Fruit fly (Drosophila melanogaster) whole organism, embryonic: ENCODE results near the gene CG34310.
A peak's percentile ranks its signal among the peaks of the same experiment; 100 is the strongest.

Experiments used
- Adf1 ChIP-seq: fragments of 200-800 bp; sonication (Bioruptor generic); IDR thresholded peaks from 2 replicates; pipeline ENCODE4 v1.3.6; 2022; ENCODE audit warnings: missing biosample characterization, missing genetic modification characterization
- B-H2 ChIP-seq: fragments of 200-800 bp; sonication (Bioruptor generic); optimal IDR thresholded peaks from 2 replicates; lab custom pipeline; 2018; ENCODE audit warnings: missing biosample characterization, mild to moderate bottlenecking, missing genetic modification characterization
- BEAF-32 ChIP-seq: fragments of 200-800 bp; sonication (Bioruptor generic); optimal IDR thresholded peaks from 3 replicates; lab custom pipeline; 2017; ENCODE audit warnings: missing biosample characterization, missing genetic modification characterization, mild to moderate bottlenecking, moderate library complexity, missing genetic modification reagents
- CG10462 ChIP-seq: fragments of 200-800 bp; sonication (Bioruptor generic); optimal IDR thresholded peaks from 2 replicates; lab custom pipeline; 2016; ENCODE audit warnings: missing biosample characterization, missing genetic modification characterization
- CG17829 ChIP-seq: fragments of 200-800 bp; optimal IDR thresholded peaks from 2 replicates; lab custom pipeline; 2019; ENCODE audit warnings: missing biosample characterization, mild to moderate bottlenecking, missing genetic modification characterization, moderate library complexity
- CG18764 ChIP-seq: fragments of 200-800 bp; sonication (Bioruptor generic); optimal IDR thresholded peaks from 3 replicates; lab custom pipeline; 2016; ENCODE audit warnings: missing biosample characterization, missing genetic modification characterization
- CG2199 ChIP-seq: fragments of 200-800 bp; sonication (Bioruptor generic); IDR thresholded peaks from 3 replicates; pipeline ENCODE4 v1.3.6; 2022; ENCODE audit warnings: missing biosample characterization, missing genetic modification characterization
- CG3407 ChIP-seq: fragments of 200-800 bp; sonication (Bioruptor generic); optimal IDR thresholded peaks from 2 replicates; lab custom pipeline; 2018; ENCODE audit warnings: missing biosample characterization, mild to moderate bottlenecking, missing genetic modification characterization
- CG34224 ChIP-seq: fragments of 200-800 bp; sonication (Bioruptor generic); IDR thresholded peaks from 3 replicates; pipeline ENCODE4 v1.3.6; 2022; ENCODE audit warnings: missing biosample characterization, missing genetic modification characterization; ENCODE audit not compliant: partially characterized antibody
- CG4328 ChIP-seq: fragments of 200-800 bp; sonication (Bioruptor generic); optimal IDR thresholded peaks from 3 replicates; lab custom pipeline; 2017; ENCODE audit warnings: missing biosample characterization, missing genetic modification reagents, missing genetic modification characterization
- CG4360 ChIP-seq: fragments of 200-800 bp; sonication (Bioruptor generic); IDR thresholded peaks from 2 replicates; pipeline ENCODE4 v1.3.6; 2022; ENCODE audit warnings: missing biosample characterization, missing genetic modification characterization
- CG4424 ChIP-seq: fragments of 200-800 bp; sonication (Bioruptor generic); optimal IDR thresholded peaks from 3 replicates; lab custom pipeline; 2016; ENCODE audit warnings: missing biosample characterization, missing genetic modification characterization
- CG4617 ChIP-seq: fragments of 200-800 bp; sonication (Bioruptor generic); optimal IDR thresholded peaks from 3 replicates; lab custom pipeline; 2016; ENCODE audit warnings: missing biosample characterization, missing genetic modification characterization, borderline replicate concordance
- CG5180 ChIP-seq: fragments of 200-800 bp; sonication (Bioruptor generic); optimal IDR thresholded peaks from 3 replicates; lab custom pipeline; 2017; ENCODE audit warnings: missing biosample characterization, missing genetic modification characterization, mild to moderate bottlenecking, moderate library complexity, missing genetic modification reagents
- CG6813 ChIP-seq: fragments of 200-800 bp; sonication (Bioruptor generic); optimal IDR thresholded peaks from 2 replicates; lab custom pipeline; 2017; ENCODE audit warnings: missing biosample characterization, missing genetic modification characterization, mild to moderate bottlenecking, moderate library complexity, missing genetic modification reagents
- CG7745 ChIP-seq: fragments of 200-800 bp; sonication (Bioruptor generic); optimal IDR thresholded peaks from 2 replicates; lab custom pipeline; 2018; ENCODE audit warnings: missing biosample characterization, mild to moderate bottlenecking, missing genetic modification characterization, moderate library complexity
- CG7839 ChIP-seq: fragments of 200-800 bp; sonication (Bioruptor generic); optimal IDR thresholded peaks from 3 replicates; lab custom pipeline; 2018; ENCODE audit warnings: missing biosample characterization, mild to moderate bottlenecking, missing genetic modification characterization, moderate library complexity
- CG8478 ChIP-seq: fragments of >200 bp; optimal IDR thresholded peaks from 2 replicates; lab custom pipeline; 2018
- CG9215 ChIP-seq: fragments of 200-800 bp; sonication (Bioruptor generic); IDR thresholded peaks from 2 replicates; pipeline ENCODE4 v1.3.6; 2022; ENCODE audit warnings: missing biosample characterization, missing genetic modification characterization
- CG9437 ChIP-seq: fragments of 200-800 bp; sonication (Bioruptor generic); optimal IDR thresholded peaks from 2 replicates; lab custom pipeline; 2018; ENCODE audit warnings: missing biosample characterization, mild to moderate bottlenecking, missing genetic modification characterization
- CG9817 ChIP-seq: fragments of 200-800 bp; sonication (Bioruptor generic); optimal IDR thresholded peaks from 2 replicates; lab custom pipeline; 2018; ENCODE audit warnings: missing biosample characterization, mild to moderate bottlenecking, missing genetic modification characterization, moderate library complexity
- CG9876 ChIP-seq: fragments of 200-800 bp; sonication (Bioruptor generic); optimal IDR thresholded peaks from 2 replicates; lab custom pipeline; 2016; ENCODE audit warnings: missing biosample characterization, missing genetic modification characterization
- D ChIP-seq, 2 experiments: fragments of 200-800 bp in 1 of 2; fragments of >200 bp in 1 of 2; sonication (Bioruptor generic) in 1 of 2; optimal IDR thresholded peaks; 2 replicates in 1 of 2; 3 replicates in 1 of 2; lab custom pipeline; 2017; ENCODE audit warnings: mild to moderate bottlenecking in 1 of 2, missing biosample characterization in 1 of 2, missing genetic modification characterization in 1 of 2, missing genetic modification reagents in 1 of 2
- Deaf1 ChIP-seq: fragments of 200-800 bp; optimal IDR thresholded peaks from 3 replicates; lab custom pipeline; 2019; ENCODE audit warnings: missing biosample characterization, mild to moderate bottlenecking, missing genetic modification characterization, moderate library complexity
- Dp ChIP-seq: fragments of 200-800 bp; sonication (Bioruptor generic); optimal IDR thresholded peaks from 2 replicates; lab custom pipeline; 2018; ENCODE audit warnings: missing biosample characterization, mild to moderate bottlenecking, missing genetic modification characterization, moderate library complexity
- Fer2 ChIP-seq: fragments of 200-800 bp; sonication (Bioruptor generic); optimal IDR thresholded peaks from 2 replicates; lab custom pipeline; 2018; ENCODE audit warnings: missing biosample characterization, mild to moderate bottlenecking, missing genetic modification characterization, moderate library complexity
- HLH54F ChIP-seq: fragments of 200-800 bp; sonication (Bioruptor generic); optimal IDR thresholded peaks from 3 replicates; lab custom pipeline; 2016; ENCODE audit warnings: missing biosample characterization, missing genetic modification characterization
- HmgD ChIP-seq: fragments of 200-800 bp; sonication (Bioruptor generic); optimal IDR thresholded peaks from 3 replicates; lab custom pipeline; 2016; ENCODE audit warnings: missing biosample characterization, missing genetic modification characterization
- Lim3 ChIP-seq: fragments of 200-800 bp; sonication (Bioruptor generic); IDR thresholded peaks from 2 replicates; pipeline ENCODE4 v1.3.6; 2022; ENCODE audit warnings: missing biosample characterization, missing genetic modification characterization
- MESR4 ChIP-seq: fragments of 200-800 bp; sonication (Bioruptor generic); optimal IDR thresholded peaks from 2 replicates; lab custom pipeline; 2018; ENCODE audit warnings: missing biosample characterization, mild to moderate bottlenecking, missing genetic modification characterization, moderate library complexity
- Oli ChIP-seq: fragments of 200-800 bp; sonication (Bioruptor generic); optimal IDR thresholded peaks from 2 replicates; lab custom pipeline; 2018; ENCODE audit warnings: missing biosample characterization, mild to moderate bottlenecking, missing genetic modification characterization, moderate library complexity
- Sin3A ChIP-seq: fragments of >200 bp; optimal IDR thresholded peaks from 2 replicates; lab custom pipeline; 2018
- Usf ChIP-seq: fragments of 200-800 bp; sonication (Bioruptor generic); optimal IDR thresholded peaks from 2 replicates; lab custom pipeline; 2017; ENCODE audit warnings: missing genotype, missing biosample characterization, missing genetic modification characterization
- Xrp1 ChIP-seq: fragments of 200-800 bp; sonication (Bioruptor generic); IDR thresholded peaks from 2 replicates; pipeline ENCODE4 v1.3.6; 2022; ENCODE audit warnings: missing biosample characterization, missing genetic modification characterization
- aop ChIP-seq: fragments of 200-800 bp; sonication (Bioruptor generic); IDR thresholded peaks from 2 replicates; pipeline ENCODE4 v1.3.6; 2022; ENCODE audit warnings: missing biosample characterization, missing genetic modification characterization
- dati ChIP-seq: fragments of 200-800 bp; sonication (Bioruptor generic); IDR thresholded peaks from 2 replicates; pipeline ENCODE4 v1.3.6; 2022; ENCODE audit warnings: missing biosample characterization, missing genetic modification characterization
- dysf ChIP-seq: fragments of 200-800 bp; sonication (Bioruptor generic); IDR thresholded peaks from 3 replicates; pipeline ENCODE4 v1.3.6; 2022; ENCODE audit warnings: missing biosample characterization, missing genetic modification characterization
- eve ChIP-seq, 2 experiments: fragments of >200 bp; optimal IDR thresholded peaks; 2 replicates each; lab custom pipeline; 2017; ENCODE audit warnings: missing biosample characterization in 2 of 2, missing genetic modification characterization in 2 of 2
- exex ChIP-seq: fragments of 200-800 bp; sonication (Bioruptor generic); optimal IDR thresholded peaks from 4 replicates; lab custom pipeline; 2018; ENCODE audit warnings: missing biosample characterization, mild to moderate bottlenecking, missing genetic modification characterization, moderate library complexity
- eyg ChIP-seq: fragments of 200-800 bp; sonication (Bioruptor generic); optimal IDR thresholded peaks from 3 replicates; lab custom pipeline; 2016; ENCODE audit warnings: missing biosample characterization, missing genetic modification characterization
- fu2 ChIP-seq: fragments of 200-800 bp; sonication (Bioruptor generic); optimal IDR thresholded peaks from 2 replicates; lab custom pipeline; 2016; ENCODE audit warnings: missing biosample characterization, missing genetic modification characterization
- gce ChIP-seq: fragments of 200-800 bp; sonication (Bioruptor generic); IDR thresholded peaks from 3 replicates; pipeline ENCODE4 v1.3.6; 2022; ENCODE audit warnings: missing biosample characterization, missing genetic modification characterization
- gcm ChIP-seq: fragments of 200-800 bp; sonication (Bioruptor generic); optimal IDR thresholded peaks from 2 replicates; lab custom pipeline; 2019; ENCODE audit warnings: missing biosample characterization, mild to moderate bottlenecking, missing genetic modification characterization, moderate library complexity
- her ChIP-seq: fragments of 200-800 bp; sonication (Bioruptor generic); optimal IDR thresholded peaks from 2 replicates; lab custom pipeline; 2016; ENCODE audit warnings: missing biosample characterization, missing genetic modification characterization
- kah ChIP-seq: fragments of 200-800 bp; sonication (Bioruptor generic); optimal IDR thresholded peaks from 2 replicates; lab custom pipeline; 2018; ENCODE audit warnings: missing biosample characterization, mild to moderate bottlenecking, missing genetic modification characterization
- kay ChIP-seq: fragments of 200-800 bp; sonication (Bioruptor generic); optimal IDR thresholded peaks from 2 replicates; lab custom pipeline; 2016; ENCODE audit warnings: missing biosample characterization, missing genetic modification characterization
- phol ChIP-seq: fragments of 200-800 bp; sonication (Bioruptor generic); optimal IDR thresholded peaks from 3 replicates; lab custom pipeline; 2018; ENCODE audit warnings: missing biosample characterization, mild to moderate bottlenecking, missing genetic modification characterization, moderate library complexity
- pzg ChIP-seq: fragments of 200-800 bp; sonication (Bioruptor generic); optimal IDR thresholded peaks from 3 replicates; lab custom pipeline; 2018; ENCODE audit warnings: missing biosample characterization, mild to moderate bottlenecking, missing genetic modification characterization, moderate library complexity
- slbo ChIP-seq: fragments of 200-800 bp; sonication (Bioruptor generic); IDR thresholded peaks from 2 replicates; pipeline ENCODE4 v1.3.6; 2022; ENCODE audit warnings: missing biosample characterization, missing genetic modification characterization
- trh ChIP-seq: fragments of 200-800 bp; sonication (Bioruptor generic); optimal IDR thresholded peaks from 2 replicates; lab custom pipeline; 2016; ENCODE audit warnings: missing biosample characterization, missing genetic modification characterization
- unc-4 ChIP-seq: fragments of 200-800 bp; sonication (Bioruptor generic); IDR thresholded peaks from 2 replicates; pipeline ENCODE4 v1.3.6; 2022; ENCODE audit warnings: missing biosample characterization, missing genetic modification characterization; ENCODE audit not compliant: partially characterized antibody

The CG34310 gene

dm6 chr2L:6622642-6623162 lies 40.8 kb upstream of the CG34310 start, which contains the start of gene CG34345 (continued):
- TF ChIP-seq Deaf1 (tag; lab: Kevin White, UChicago), result no peak
- TF ChIP-seq Adf1 (GFP tag; lab: Robert Waterston, UW), result no peak
- no peak for TF ChIP-seq CG3407
- no peak for TF ChIP-seq dysf (GFP tag; lab: Robert Waterston, UW)
- peak; percentile 10 for TF ChIP-seq BEAF-32
- no peak for TF ChIP-seq kay
- peak; percentile 4 for TF ChIP-seq CG17829 (tag; lab: Kevin White, UChicago)
- no peak for TF ChIP-seq aop (GFP tag; lab: Robert Waterston, UW)
- no peak for TF ChIP-seq trh
- no peak for TF ChIP-seq CG4617 (GFP tag; lab: Kevin White, UChicago)
- TF ChIP-seq Sin3A (lab: Kevin White, UChicago), result no peak
- no peak for TF ChIP-seq eyg
- TF ChIP-seq CG10462 (GFP tag; lab: Kevin White, UChicago), result no peak
- no peak for TF ChIP-seq CG9437 (GFP tag; lab: Kevin White, UChicago)
- peak; percentile 6 for TF ChIP-seq CG4424 (GFP tag; lab: Kevin White, UChicago)
- TF ChIP-seq phol (tag; lab: Kevin White, UChicago), result peak; percentile 46
- no peak for TF ChIP-seq kah (GFP tag; lab: Kevin White, UChicago)
- TF ChIP-seq Usf (GFP tag; lab: Kevin White, UChicago), result no peak
- TF ChIP-seq slbo (GFP tag; lab: Robert Waterston, UW), result peak; percentile 40; the same call in 1 of the 2 replicates
- TF ChIP-seq CG7745, result no peak
- no peak for TF ChIP-seq Xrp1 (GFP tag; lab: Robert Waterston, UW)
- TF ChIP-seq dati (GFP tag; lab: Robert Waterston, UW), result no peak
- TF ChIP-seq MESR4, result no peak
- TF ChIP-seq her (GFP tag; lab: Kevin White, UChicago), result no peak
- no peak for TF ChIP-seq CG9215
- 0 out of 3 replicates have a peak, but pooled peaks have one; percentile 8 for TF ChIP-seq CG2199 (GFP tag; lab: Robert Waterston, UW)
- TF ChIP-seq D (optimal IDR thresholded peaks at IDR 0.05; lab: Kevin White, UChicago), result no peak
- no peak for TF ChIP-seq D (GFP tag; optimal IDR thresholded peaks at IDR 0.05; lab: Kevin White, UChicago)
- peak; percentile 5 for TF ChIP-seq CG9876
- TF ChIP-seq Lim3, result no peak
- peak; percentile 75 for TF ChIP-seq CG34224
- TF ChIP-seq CG6813 (GFP tag; lab: Kevin White, UChicago), result no peak
- TF ChIP-seq gce, result no peak
- TF ChIP-seq CG5180, result no peak
- TF ChIP-seq gcm (GFP tag; lab: Kevin White, UChicago), result no peak
- peak; percentile 43 for TF ChIP-seq pzg
- no peak for TF ChIP-seq CG4328
- TF ChIP-seq CG18764 (GFP tag; lab: Kevin White, UChicago), result no peak
- TF ChIP-seq CG9817 (tag; lab: Kevin White, UChicago), result peak; percentile 4
- TF ChIP-seq CG4360 (GFP tag; lab: Robert Waterston, UW), result no peak
- no peak for TF ChIP-seq Oli (tag; lab: Kevin White, UChicago)
- TF ChIP-seq CG8478 (lab: Kevin White, UChicago), result no peak
- peak; percentile 61 for TF ChIP-seq unc-4
- no peak for TF ChIP-seq eve (GFP tag; optimal IDR thresholded peaks at IDR 0.05; lab: Kevin White, UChicago)
- no peak for TF ChIP-seq CG7839 (tag; lab: Kevin White, UChicago)
- peak; percentile 55 for TF ChIP-seq Dp (GFP tag; lab: Kevin White, UChicago)
- peak; percentile 27 for TF ChIP-seq B-H2 (GFP tag; lab: Kevin White, UChicago)
- no peak for TF ChIP-seq Fer2
- peak; percentile 13 for TF ChIP-seq HLH54F
- no peak for TF ChIP-seq fu2 (GFP tag; lab: Kevin White, UChicago)
- TF ChIP-seq exex (tag; lab: Kevin White, UChicago), result no peak
- peak; percentile 20 for TF ChIP-seq HmgD (GFP tag; lab: Kevin White, UChicago)
